Fruit fly (Drosophila melanogaster) S2 (cell line): ENCODE results near the gene Oga.

Experiments used
- CG8478 ChIP-seq: fragments of >200 bp; optimal IDR thresholded peaks from 2 replicates; lab custom pipeline; 2018
- CTCF ChIP-seq, 2 experiments: fragments of >200 bp; optimal IDR thresholded peaks; 2 replicates each; lab custom pipeline; 2018

DNA sequence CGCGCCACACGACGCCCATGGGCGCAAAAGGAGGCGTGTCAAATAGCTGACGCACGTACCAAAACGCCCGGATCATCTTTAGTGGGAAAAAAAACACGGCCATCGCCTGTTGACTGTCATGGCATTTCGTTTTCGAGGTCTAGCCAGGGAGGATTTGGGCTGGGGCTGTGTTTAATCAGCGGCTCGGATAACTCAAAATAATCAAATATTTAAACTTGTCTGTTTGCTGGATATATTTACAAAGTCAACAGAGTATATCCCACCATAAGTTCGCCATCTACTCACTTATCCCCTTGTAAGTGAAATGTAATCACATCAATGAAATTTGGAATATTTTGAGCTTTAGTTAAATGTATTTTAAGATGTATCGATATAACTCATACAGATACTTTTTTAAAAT lies 41.9 kb downstream of the Oga start:
- TF ChIP-seq CG8478 (lab: Kevin White, UChicago): no peak
- no peak for TF ChIP-seq CTCF (optimal IDR thresholded peaks at IDR 0.05; lab: Kevin White, UChicago)
